Worm (Caenorhabditis elegans) whole organism, L4/young adult: ENCODE measurements around the gene F59A6.2.

Experiments used
- W03F9.2 ChIP-seq: fragments of 150-350 bp; optimal IDR thresholded peaks from 2 replicates; lab custom pipeline; 2014; ENCODE audit warnings: missing biosample characterization, missing genetic modification characterization
- dao-5 ChIP-seq: sonication (generic microtip); optimal IDR thresholded peaks from 2 replicates; lab custom pipeline; 2016; ENCODE audit warnings: missing genotype, missing genetic modification characterization, moderate library complexity, missing compliant biosample characterization
- him-1 ChIP-seq: sonication (generic microtip); optimal IDR thresholded peaks from 2 replicates; lab custom pipeline; 2016; ENCODE audit warnings: missing genotype, missing genetic modification reagents, missing genetic modification characterization, missing compliant biosample characterization

- no peak for TF ChIP-seq dao-5 (tag; lab: Kevin White, UChicago)
- TF ChIP-seq him-1 (tag; lab: Kevin White, UChicago): no peak
- no peak for TF ChIP-seq W03F9.2
Observed at ce11 chrII:4989802-4990201, 24.7 kb upstream of the F59A6.2 start, which contains the start of gene T27F7.12.
